Fruit fly (Drosophila melanogaster): ENCODE measurements around the gene Hip1.

DNA sequence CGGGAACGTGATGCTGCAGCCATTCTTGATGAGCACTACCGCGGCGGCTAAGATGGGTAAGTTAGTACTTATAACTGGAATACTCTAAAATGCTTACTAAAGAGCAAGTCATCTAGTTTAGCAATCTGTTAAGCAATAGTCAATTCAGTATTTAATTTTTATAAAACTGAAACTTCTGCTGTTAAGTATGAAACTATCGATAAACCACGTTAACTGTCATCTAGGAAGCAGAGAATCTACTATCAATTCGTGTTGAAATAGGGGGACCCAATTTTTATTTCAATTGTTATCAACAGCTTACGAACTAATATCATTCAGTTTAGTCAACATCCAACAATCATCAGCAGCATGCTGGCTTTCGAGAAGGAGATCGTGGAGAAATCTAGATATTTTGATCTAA is 35.0 kb upstream of the Hip1 start, which contains the start of gene CG32110:
- TF ChIP-seq CG8478 (optimal IDR thresholded peaks at IDR 0.05) (no peak), CTCF (optimal IDR thresholded peaks at IDR 0.05) (no peak)
